Fruit fly (Drosophila melanogaster): ENCODE results near the gene CG11858.

CG11858 gene

dm6 chr3R:25232271-25232989, 30.1 kb upstream of the CG11858 start, which contains the start of gene Cad96Cb:
Cad96Cb (minus strand) TSS chr3R:25232321.
- TF ChIP-seq Hr96 (GFP tag; optimal IDR thresholded peaks at IDR 0.05): no peak
- no peak for TF ChIP-seq CG5204 (GFP tag; optimal IDR thresholded peaks at IDR 0.05)
- TF ChIP-seq CG33017 (tag; optimal IDR thresholded peaks at IDR 0.05): no peak
- TF ChIP-seq CG12768 (GFP tag; optimal IDR thresholded peaks at IDR 0.05): no peak
- no peak for TF ChIP-seq Crg-1 (GFP tag; optimal IDR thresholded peaks at IDR 0.05)
- no peak for TF ChIP-seq bab1 (GFP tag; optimal IDR thresholded peaks at IDR 0.05)
- TF ChIP-seq kay (GFP tag; ENCODE audit: borderline replicate concordance): no peak
- TF ChIP-seq CG1620 (GFP tag; optimal IDR thresholded peaks at IDR 0.05): no peak
- TF ChIP-seq Clk (GFP tag; optimal IDR thresholded peaks at IDR 0.05): no peak
- no peak for TF ChIP-seq CG14711 (tag; optimal IDR thresholded peaks at IDR 0.05)
- no peak for TF ChIP-seq tj (GFP tag; optimal IDR thresholded peaks at IDR 0.05)
- TF ChIP-seq CG11617 (GFP tag; optimal IDR thresholded peaks at IDR 0.05): no peak
- no peak for TF ChIP-seq pad (GFP tag; optimal IDR thresholded peaks at IDR 0.05)
- no peak for TF ChIP-seq Mnt (GFP tag; optimal IDR thresholded peaks at IDR 0.05)

dm6 chr3R:25235362-25235761, 27.2 kb upstream of the CG11858 start, which contains the start of gene Sil1:
Sil1 (minus strand) TSS chr3R:25235529.
- TF ChIP-seq CG33017 (tag; optimal IDR thresholded peaks at IDR 0.05) (no peak), CG1620 (GFP tag; optimal IDR thresholded peaks at IDR 0.05) (no peak), Hr96 (GFP tag; optimal IDR thresholded peaks at IDR 0.05) (no peak), toe (GFP tag; optimal IDR thresholded peaks at IDR 0.05) (no peak), CG12768 (GFP tag; optimal IDR thresholded peaks at IDR 0.05) (no peak), CG11617 (GFP tag; optimal IDR thresholded peaks at IDR 0.05) (no peak), bab1 (GFP tag; optimal IDR thresholded peaks at IDR 0.05) (no peak), Clk (GFP tag; optimal IDR thresholded peaks at IDR 0.05) (no peak), pad (GFP tag; optimal IDR thresholded peaks at IDR 0.05) (no peak), ovo (GFP tag; optimal IDR thresholded peaks at IDR 0.05) (no peak), CG14711 (tag; optimal IDR thresholded peaks at IDR 0.05) (no peak), CG7101 (tag; optimal IDR thresholded peaks at IDR 0.05) (no peak), Mnt (GFP tag; optimal IDR thresholded peaks at IDR 0.05) (no peak)

dm6 chr3R:25236121-25236520, 26.4 kb upstream of the CG11858 start:
- TF ChIP-seq kay (GFP tag; ENCODE audit: borderline replicate concordance): no peak
- no peak for TF ChIP-seq Mnt (GFP tag; optimal IDR thresholded peaks at IDR 0.05)
- no peak for TF ChIP-seq ovo (GFP tag; optimal IDR thresholded peaks at IDR 0.05)
- TF ChIP-seq toe (GFP tag; optimal IDR thresholded peaks at IDR 0.05): no peak
- TF ChIP-seq Clk (GFP tag; optimal IDR thresholded peaks at IDR 0.05): no peak
- no peak for TF ChIP-seq CG5204 (GFP tag; optimal IDR thresholded peaks at IDR 0.05)
- TF ChIP-seq pad (GFP tag; optimal IDR thresholded peaks at IDR 0.05): no peak
- no peak for TF ChIP-seq cic (GFP tag; optimal IDR thresholded peaks at IDR 0.05)
- TF ChIP-seq cnc (optimal IDR thresholded peaks at IDR 0.05): no peak
- TF ChIP-seq Crg-1 (GFP tag; optimal IDR thresholded peaks at IDR 0.05): no peak
- TF ChIP-seq CG7045 (GFP tag; optimal IDR thresholded peaks at IDR 0.05): no peak

dm6 chr3R:25237314-25237713, 25.2 kb upstream of the CG11858 start, which contains the start of gene Jhbp7:
Jhbp7 (plus strand) TSS chr3R:25237614.
- TF ChIP-seq kay (GFP tag; ENCODE audit: borderline replicate concordance) (no peak), CG7101 (tag; optimal IDR thresholded peaks at IDR 0.05) (no peak)

dm6 chr3R:25238771-25239700, 23.5 kb upstream of the CG11858 start:
- no peak for TF ChIP-seq CG7045 (GFP tag; optimal IDR thresholded peaks at IDR 0.05)
- TF ChIP-seq pad (GFP tag; optimal IDR thresholded peaks at IDR 0.05): no peak
- no peak for TF ChIP-seq CG33017 (tag; optimal IDR thresholded peaks at IDR 0.05)

- TF ChIP-seq kay (GFP tag; ENCODE audit: borderline replicate concordance) (no peak), cic (GFP tag; optimal IDR thresholded peaks at IDR 0.05) (no peak), bab1 (GFP tag; optimal IDR thresholded peaks at IDR 0.05) (no peak), CG7045 (GFP tag; optimal IDR thresholded peaks at IDR 0.05) (no peak), Crg-1 (GFP tag; optimal IDR thresholded peaks at IDR 0.05) (no peak), CG14711 (tag; optimal IDR thresholded peaks at IDR 0.05) (no peak), CG7101 (tag; optimal IDR thresholded peaks at IDR 0.05) (no peak), Hr96 (GFP tag; optimal IDR thresholded peaks at IDR 0.05) (no peak), toe (GFP tag; optimal IDR thresholded peaks at IDR 0.05) (no peak), CG12768 (GFP tag; optimal IDR thresholded peaks at IDR 0.05) (no peak), tj (GFP tag; optimal IDR thresholded peaks at IDR 0.05) (no peak), CG33017 (tag; optimal IDR thresholded peaks at IDR 0.05) (no peak), cnc (optimal IDR thresholded peaks at IDR 0.05) (no peak), pad (GFP tag; optimal IDR thresholded peaks at IDR 0.05) (no peak), CG11617 (GFP tag; optimal IDR thresholded peaks at IDR 0.05) (no peak), Mnt (GFP tag; optimal IDR thresholded peaks at IDR 0.05) (no peak)
Observed at dm6 chr3R:25239880-25240279, 22.7 kb upstream of the CG11858 start, which contains the start of gene to. to (plus strand) TSS chr3R:25240180.

All from whole organism, adult.